Fruit fly (Drosophila melanogaster) whole organism, adult: Measurements from ENCODE around the gene CG33934.

Experiments
- CG12768 ChIP-seq: fragments of 200-800 bp; sonication (Bioruptor generic); optimal IDR thresholded peaks from 2 replicates; lab custom pipeline; 2017; ENCODE audit warnings: missing biosample characterization, missing genetic modification characterization, mild to moderate bottlenecking, moderate library complexity, missing genetic modification reagents
- CG33017 ChIP-seq: fragments of 200-800 bp; sonication (Bioruptor generic); optimal IDR thresholded peaks from 2 replicates; lab custom pipeline; 2018; ENCODE audit warnings: missing biosample characterization, mild to moderate bottlenecking, missing genetic modification characterization, moderate library complexity
- CG7045 ChIP-seq: fragments of 200-800 bp; sonication (Bioruptor generic); optimal IDR thresholded peaks from 2 replicates; lab custom pipeline; 2017; ENCODE audit warnings: missing biosample characterization, mild to moderate bottlenecking, missing genetic modification characterization
- Clk ChIP-seq: fragments of 200-800 bp; sonication (Bioruptor generic); optimal IDR thresholded peaks from 2 replicates; lab custom pipeline; 2017; ENCODE audit warnings: missing biosample characterization, missing genetic modification characterization
- Crg-1 ChIP-seq: fragments of 200-800 bp; sonication (Bioruptor generic); optimal IDR thresholded peaks from 2 replicates; lab custom pipeline; 2016; ENCODE audit warnings: missing biosample characterization, missing genetic modification characterization
- bab1 ChIP-seq: fragments of 200-800 bp; sonication (Bioruptor generic); optimal IDR thresholded peaks from 3 replicates; lab custom pipeline; 2019; ENCODE audit warnings: missing biosample characterization, mild to moderate bottlenecking, missing genetic modification characterization, moderate library complexity
- cnc ChIP-seq, 2 experiments: fragments of >200 bp; optimal IDR thresholded peaks; 2 replicates each; lab custom pipeline; 2017
- kay ChIP-seq: fragments of 200-800 bp; sonication (Bioruptor generic); peaks from one replicate; lab custom pipeline; 2016; ENCODE audit warnings: missing biosample characterization, missing genetic modification characterization, borderline replicate concordance
- ovo ChIP-seq: fragments of 200-800 bp; sonication (Bioruptor generic); optimal IDR thresholded peaks from 2 replicates; lab custom pipeline; 2016; ENCODE audit warnings: missing biosample characterization, missing genetic modification characterization

- no peak for TF ChIP-seq Clk
- TF ChIP-seq CG12768 (GFP tag; lab: Kevin White, UChicago): no peak
- no peak for TF ChIP-seq ovo (GFP tag; lab: Kevin White, UChicago)
- TF ChIP-seq kay (GFP tag; lab: Kevin White, UChicago): no peak
- TF ChIP-seq bab1 (GFP tag; lab: Kevin White, UChicago): no peak
- no peak for TF ChIP-seq CG33017 (tag; lab: Kevin White, UChicago)
- no peak for TF ChIP-seq CG7045 (GFP tag; lab: Kevin White, UChicago)
- TF ChIP-seq cnc (optimal IDR thresholded peaks at IDR 0.05; lab: Kevin White, UChicago): no peak
- no peak for TF ChIP-seq Crg-1 (GFP tag; lab: Kevin White, UChicago)
These were observed 44.1 kb upstream of the CG33934 start for dm6 chr3R:19998418-19998817.
